Fruit fly (Drosophila melanogaster) whole organism: ENCODE measurements around the gene CG15312.

ENCODE experiments used
- EcR ChIP-seq, 2 experiments: fragments of >200 bp; optimal IDR thresholded peaks; 2 replicates each; lab custom pipeline; 2017; ENCODE audit warnings: missing biosample characterization in 2 of 2, missing genetic modification characterization in 2 of 2, missing genetic modification reagents in 2 of 2
- psq ChIP-seq: fragments of >200 bp; optimal IDR thresholded peaks from 2 replicates; lab custom pipeline; 2017

dm6 chrX:10046760-10047159 is 23.9 kb downstream of the CG15312 start:
- no peak for TF ChIP-seq psq
- TF ChIP-seq EcR (GFP tag; optimal IDR thresholded peaks at IDR 0.05; lab: Kevin White, UChicago) = no peak
